Worm (Caenorhabditis elegans) whole organism, L1 larva: ENCODE data around the gene pnp-1.

Experiments used
- mdl-1 ChIP-seq, 2 experiments: fragments of 150-350 bp; optimal IDR thresholded peaks; 2 replicates each; lab custom pipeline; 2014 to 2017; ENCODE audit warnings: missing biosample characterization in 2 of 2, missing genetic modification characterization in 2 of 2, inconsistent platforms in 1 of 2
- nhr-19 ChIP-seq: fragments of 200-800 bp; sonication (Bioruptor generic); conservative IDR thresholded peaks from 2 replicates; pipeline ENCODE4 v1.3.6; 2022; ENCODE audit warnings: missing genetic modification characterization, missing compliant biosample characterization
- nhr-90 ChIP-seq: sonication (generic microtip); optimal IDR thresholded peaks from 2 replicates; lab custom pipeline; 2016; ENCODE audit warnings: mild to moderate bottlenecking, missing genetic modification characterization, missing compliant biosample characterization; ENCODE audit not compliant: poor library complexity
- pqm-1 ChIP-seq: sonication (generic microtip); optimal IDR thresholded peaks from 3 replicates; lab custom pipeline; 2017; ENCODE audit warnings: missing biosample characterization, missing genetic modification characterization
- ztf-4 ChIP-seq: fragments of 150-350 bp; optimal IDR thresholded peaks from 2 replicates; lab custom pipeline; 2014; ENCODE audit warnings: missing biosample characterization, missing genetic modification characterization

- TF ChIP-seq nhr-19 (GFP tag; lab: Robert Waterston, UW) = peak; percentile 28; the same call in 1 of the 2 replicates
- peak; percentile 78 for TF ChIP-seq nhr-90
- TF ChIP-seq pqm-1 = peak; percentile 96
- no peak for TF ChIP-seq ztf-4 (tag; lab: Kevin White, UChicago)
- no peak for TF ChIP-seq mdl-1 (tag; optimal IDR thresholded peaks at IDR 0.05; lab: Kevin White, UChicago)
These were observed 6.2 kb downstream of the pnp-1 start for ce11 chrIV:291851-292367.
